Fruit fly (Drosophila melanogaster) Kc167 (cell line): ENCODE measurements around the gene CG13698.

Experiments
- Myc ChIP-seq: fragments of >200 bp; optimal IDR thresholded peaks from 2 replicates; lab custom pipeline; 2017; ENCODE audit warnings: missing external identifiers
- h ChIP-seq: fragments of >200 bp; optimal IDR thresholded peaks from 3 replicates; lab custom pipeline; 2018; ENCODE audit warnings: missing external identifiers
- insv ChIP-seq: fragments of >200 bp; optimal IDR thresholded peaks from 3 replicates; lab custom pipeline; 2018; ENCODE audit warnings: missing external identifiers
- ttk ChIP-seq: sonication (Bioruptor generic); optimal IDR thresholded peaks from 2 replicates; lab custom pipeline; 2017; ENCODE audit warnings: missing external identifiers

DNA sequence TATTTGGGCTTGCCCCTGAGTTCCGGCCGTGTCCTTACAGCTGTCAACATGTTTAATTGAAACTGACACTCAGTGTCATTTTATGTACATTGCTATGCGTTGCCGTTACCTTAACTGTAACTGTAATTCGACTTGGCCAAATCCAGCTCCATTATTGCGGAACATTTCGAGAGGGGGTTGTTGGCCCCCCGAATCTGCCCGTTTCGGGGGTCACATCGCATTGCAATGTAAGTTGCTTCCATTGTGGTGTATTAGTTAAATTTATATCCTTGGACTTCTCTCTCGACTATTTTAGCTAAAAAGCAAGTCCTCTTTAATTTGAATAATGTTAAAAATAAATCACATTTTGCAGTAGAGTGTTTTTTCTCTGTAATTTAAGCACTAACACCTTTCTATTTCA, 18.2 kb upstream of the CG13698 start:
- TF ChIP-seq insv: no peak
- TF ChIP-seq Myc (lab: Kevin White, UChicago): no peak
- TF ChIP-seq ttk (lab: Kevin White, UChicago): no peak
- TF ChIP-seq h (lab: Kevin White, UChicago): no peak
